Worm (Caenorhabditis elegans) whole organism, young adult: ENCODE measurements around the gene T13C5.7.

Experiments
- B0035.1 ChIP-seq: sonication (generic microtip); optimal IDR thresholded peaks from 2 replicates; lab custom pipeline; 2016; ENCODE audit warnings: missing genetic modification characterization, mild to moderate bottlenecking, missing compliant biosample characterization, missing genotype, missing genetic modification reagents
- B0336.3 ChIP-seq: fragments of 200-800 bp; sonication (Bioruptor generic); IDR thresholded peaks from 2 replicates; pipeline ENCODE4 v1.3.6; 2022; ENCODE audit warnings: missing genetic modification characterization, missing compliant biosample characterization
- C17E4.6 ChIP-seq: fragments of 200-800 bp; sonication (Bioruptor generic); IDR thresholded peaks from 2 replicates; pipeline ENCODE4 v1.3.6; 2022; ENCODE audit warnings: missing genetic modification reagents, missing genetic modification characterization, missing compliant biosample characterization
- F57A8.1 ChIP-seq: fragments of 200-800 bp; sonication (Bioruptor generic); optimal IDR thresholded peaks from 2 replicates; lab custom pipeline; 2018; ENCODE audit warnings: mild to moderate bottlenecking, missing genetic modification characterization, moderate library complexity, missing compliant biosample characterization
- K11D2.4 ChIP-seq: fragments of 200-800 bp; sonication (Bioruptor generic); IDR thresholded peaks from 2 replicates; pipeline ENCODE4 v1.3.6; 2022; ENCODE audit warnings: missing genetic modification reagents, missing genetic modification characterization, missing compliant biosample characterization
- K12H6.12 ChIP-seq: fragments of 200-800 bp; sonication (Bioruptor generic); optimal IDR thresholded peaks from 2 replicates; lab custom pipeline; 2018; ENCODE audit warnings: mild to moderate bottlenecking, missing genetic modification characterization, missing compliant biosample characterization
- Y53G8AR.9 ChIP-seq: fragments of 200-800 bp; sonication (Bioruptor generic); conservative IDR thresholded peaks from 2 replicates; pipeline ENCODE4 v1.3.6; 2022; ENCODE audit warnings: missing genetic modification reagents, missing genetic modification characterization, missing compliant biosample characterization
- Y56A3A.18 ChIP-seq: fragments of 200-800 bp; sonication (Bioruptor generic); IDR thresholded peaks from 2 replicates; pipeline ENCODE4 v1.3.6; 2022; ENCODE audit warnings: missing genetic modification reagents, missing genetic modification characterization, missing compliant biosample characterization
- Y79H2A.3 ChIP-seq: fragments of 200-800 bp; sonication (Bioruptor generic); conservative IDR thresholded peaks from 2 replicates; pipeline ENCODE4 v1.3.6; 2022; ENCODE audit warnings: missing genetic modification reagents, missing genetic modification characterization, missing compliant biosample characterization
- ZK185.1 ChIP-seq: sonication (generic microtip); optimal IDR thresholded peaks from 2 replicates; lab custom pipeline; 2016; ENCODE audit warnings: mild to moderate bottlenecking, missing genetic modification characterization, missing compliant biosample characterization; ENCODE audit not compliant: poor library complexity, severe bottlenecking
- akir-1 ChIP-seq: fragments of 200-800 bp; sonication (Bioruptor generic); optimal IDR thresholded peaks from 2 replicates; lab custom pipeline; 2018; ENCODE audit warnings: mild to moderate bottlenecking, missing genetic modification characterization, moderate library complexity, missing compliant biosample characterization
- aptf-3 ChIP-seq: fragments of 200-800 bp; sonication (Bioruptor generic); IDR thresholded peaks from 2 replicates; pipeline ENCODE4 v1.3.6; 2022; ENCODE audit warnings: missing genetic modification characterization, missing compliant biosample characterization
- atf-7 ChIP-seq: sonication (generic microtip); optimal IDR thresholded peaks from 2 replicates; lab custom pipeline; 2017; ENCODE audit warnings: mild to moderate bottlenecking, missing genetic modification characterization, missing compliant biosample characterization
- attf-6 ChIP-seq: fragments of 200-800 bp; sonication (Bioruptor generic); IDR thresholded peaks from 2 replicates; pipeline ENCODE4 v1.3.6; 2022; ENCODE audit warnings: missing genetic modification reagents, missing genetic modification characterization, missing compliant biosample characterization
- ceh-100 ChIP-seq: fragments of 200-800 bp; sonication (Bioruptor generic); IDR thresholded peaks from 2 replicates; pipeline ENCODE4 v1.3.6; 2022; ENCODE audit warnings: missing genetic modification reagents, missing genetic modification characterization, missing compliant biosample characterization
- chd-7 ChIP-seq: sonication (generic microtip); optimal IDR thresholded peaks from 2 replicates; lab custom pipeline; 2016; ENCODE audit warnings: mild to moderate bottlenecking, missing genetic modification characterization, moderate library complexity, missing compliant biosample characterization
- efl-1 ChIP-seq: fragments of 150-350 bp; optimal IDR thresholded peaks from 2 replicates; lab custom pipeline; 2014; ENCODE audit warnings: missing biosample characterization, missing genetic modification reagents, missing genetic modification characterization
- ets-4 ChIP-seq: fragments of 200-800 bp; sonication (Bioruptor generic); optimal IDR thresholded peaks from 2 replicates; lab custom pipeline; 2018; ENCODE audit warnings: mild to moderate bottlenecking, missing genetic modification characterization, missing compliant biosample characterization
- gei-17 ChIP-seq: fragments of 200-800 bp; sonication (Bioruptor generic); optimal IDR thresholded peaks from 2 replicates; lab custom pipeline; 2018; ENCODE audit warnings: mild to moderate bottlenecking, missing genetic modification characterization, missing compliant biosample characterization
- hmg-1.2 ChIP-seq: fragments of 200-800 bp; sonication (Bioruptor generic); IDR thresholded peaks from 2 replicates; pipeline ENCODE4 v1.3.6; 2022; ENCODE audit warnings: missing genetic modification reagents, missing genetic modification characterization, missing compliant biosample characterization
- hrde-1 ChIP-seq: sonication (generic microtip); optimal IDR thresholded peaks from 2 replicates; lab custom pipeline; 2016; ENCODE audit warnings: missing genetic modification characterization, mild to moderate bottlenecking, missing compliant biosample characterization, moderate library complexity, missing genotype, missing genetic modification reagents, borderline replicate concordance
- lag-1 ChIP-seq: fragments of 200-800 bp; sonication (Bioruptor generic); IDR thresholded peaks from 2 replicates; pipeline ENCODE4 v1.3.6; 2022; ENCODE audit warnings: missing genetic modification reagents, missing genetic modification characterization, missing compliant biosample characterization
- let-607 ChIP-seq, 2 experiments: fragments of 200-800 bp in 1 of 2; sonication (Bioruptor generic) in 1 of 2; sonication (generic microtip) in 1 of 2; optimal IDR thresholded peaks; 2 replicates each; lab custom pipeline; 2016 to 2018; ENCODE audit warnings: mild to moderate bottlenecking in 2 of 2, missing compliant biosample characterization in 2 of 2, missing genetic modification characterization in 2 of 2, moderate library complexity in 2 of 2, missing genotype in 1 of 2
- lin-40 ChIP-seq: sonication (generic microtip); optimal IDR thresholded peaks from 2 replicates; lab custom pipeline; 2016; ENCODE audit warnings: missing genetic modification characterization, mild to moderate bottlenecking, missing compliant biosample characterization, missing genotype, missing genetic modification reagents
- lsy-27 ChIP-seq: sonication (generic microtip); optimal IDR thresholded peaks from 2 replicates; lab custom pipeline; 2017; ENCODE audit warnings: missing genetic modification characterization, mild to moderate bottlenecking, missing compliant biosample characterization, antibody characterized with exemption, missing genotype, borderline replicate concordance; ENCODE audit not compliant: insufficient read depth
- madf-10 ChIP-seq: sonication (generic microtip); optimal IDR thresholded peaks from 2 replicates; lab custom pipeline; 2016; ENCODE audit warnings: mild to moderate bottlenecking, missing genetic modification characterization, missing compliant biosample characterization
- madf-6 ChIP-seq: fragments of 200-800 bp; sonication (Bioruptor generic); IDR thresholded peaks from 2 replicates; pipeline ENCODE4 v1.3.6; 2022; ENCODE audit warnings: missing genetic modification reagents, missing genetic modification characterization, missing compliant biosample characterization
- nfyb-1 ChIP-seq: fragments of 200-800 bp; sonication (Bioruptor generic); IDR thresholded peaks from 2 replicates; pipeline ENCODE4 v1.3.6; 2022; ENCODE audit warnings: missing genetic modification reagents, missing genetic modification characterization, missing compliant biosample characterization
- nhr-80 ChIP-seq: sonication (generic microtip); optimal IDR thresholded peaks from 2 replicates; lab custom pipeline; 2016; ENCODE audit warnings: missing genetic modification characterization, missing compliant biosample characterization
- pbrm-1 ChIP-seq: fragments of 200-800 bp; sonication (Bioruptor generic); IDR thresholded peaks from 2 replicates; pipeline ENCODE4 v1.3.6; 2022; ENCODE audit warnings: missing genetic modification reagents, missing genetic modification characterization, missing compliant biosample characterization
- rec-8 ChIP-seq, 2 experiments: sonication (generic microtip); optimal IDR thresholded peaks; 2 replicates each; lab custom pipeline; 2016; ENCODE audit warnings: mild to moderate bottlenecking in 2 of 2, missing genetic modification characterization in 2 of 2, missing genetic modification reagents in 2 of 2, missing genotype in 2 of 2, missing biosample characterization in 1 of 2, missing compliant biosample characterization in 1 of 2, moderate library complexity in 1 of 2
- repo-1 ChIP-seq: sonication (generic microtip); optimal IDR thresholded peaks from 2 replicates; lab custom pipeline; 2017; ENCODE audit warnings: mild to moderate bottlenecking, missing genetic modification characterization, missing compliant biosample characterization
- snpc-1.3 ChIP-seq: sonication (generic microtip); optimal IDR thresholded peaks from 2 replicates; lab custom pipeline; 2017; ENCODE audit warnings: missing genetic modification characterization, mild to moderate bottlenecking, missing compliant biosample characterization, antibody characterized with exemption, moderate library complexity, missing genotype, missing genetic modification reagents; ENCODE audit not compliant: insufficient read depth
- snpc-3.4 ChIP-seq: sonication (generic microtip); optimal IDR thresholded peaks from 2 replicates; lab custom pipeline; 2017; ENCODE audit warnings: missing genetic modification characterization, mild to moderate bottlenecking, missing compliant biosample characterization, antibody characterized with exemption, moderate library complexity, missing genotype, missing genetic modification reagents
- snpc-4 ChIP-seq, 5 experiments: fragments of 150-350 bp in 1 of 5; sonication (generic microtip) in 4 of 5; optimal IDR thresholded peaks; 2 replicates each; lab custom pipeline; 2014 to 2018; ENCODE audit warnings: missing genetic modification characterization in 5 of 5, missing biosample characterization in 3 of 5, antibody characterized with exemption in 2 of 5, mild to moderate bottlenecking in 2 of 5, missing compliant biosample characterization in 2 of 5, missing genotype in 2 of 5, moderate library complexity in 2 of 5, missing genetic modification reagents in 1 of 5
- somi-1 ChIP-seq: fragments of 200-800 bp; sonication (Bioruptor generic); optimal IDR thresholded peaks from 2 replicates; lab custom pipeline; 2018; ENCODE audit warnings: mild to moderate bottlenecking, missing genetic modification characterization, missing compliant biosample characterization
- sptf-2 ChIP-seq: fragments of 200-800 bp; sonication (Bioruptor generic); optimal IDR thresholded peaks from 2 replicates; lab custom pipeline; 2018; ENCODE audit warnings: mild to moderate bottlenecking, missing genetic modification characterization, missing compliant biosample characterization
- unc-130 ChIP-seq: sonication (generic microtip); optimal IDR thresholded peaks from 2 replicates; lab custom pipeline; 2016; ENCODE audit warnings: missing genetic modification reagents, missing genetic modification characterization, missing compliant biosample characterization
- unc-62 ChIP-seq: fragments of 150-350 bp; optimal IDR thresholded peaks from 2 replicates; lab custom pipeline; 2014; ENCODE audit warnings: missing biosample characterization, missing genetic modification reagents, missing genetic modification characterization
- xnd-1 ChIP-seq: sonication (generic microtip); optimal IDR thresholded peaks from 2 replicates; lab custom pipeline; 2016; ENCODE audit warnings: missing genotype, missing genetic modification reagents, missing genetic modification characterization, missing compliant biosample characterization
- zim-3 ChIP-seq: sonication (generic microtip); optimal IDR thresholded peaks from 2 replicates; lab custom pipeline; 2017; ENCODE audit warnings: mild to moderate bottlenecking, missing genetic modification characterization, moderate library complexity, missing compliant biosample characterization
- ztf-22 ChIP-seq: fragments of 200-800 bp; sonication (Bioruptor generic); optimal IDR thresholded peaks from 2 replicates; lab custom pipeline; 2018; ENCODE audit warnings: mild to moderate bottlenecking, missing genetic modification characterization, moderate library complexity, missing compliant biosample characterization
- ztf-26 ChIP-seq: sonication (generic microtip); optimal IDR thresholded peaks from 2 replicates; lab custom pipeline; 2017; ENCODE audit warnings: missing genetic modification characterization, missing compliant biosample characterization

T13C5.7 gene

ce11 chrX:6205325-6205724, 24.9 kb downstream of the T13C5.7 start:
- TF ChIP-seq ZK185.1 (no peak), aptf-3 (GFP tag; lab: Robert Waterston, UW) (no peak), Y53G8AR.9 (GFP tag; lab: Robert Waterston, UW) (no peak), chd-7 (tag; lab: Kevin White, UChicago) (no peak), let-607 (tag; optimal IDR thresholded peaks at IDR 0.05; lab: Kevin White, UChicago) (no peak), lsy-27 (tag; lab: Kevin White, UChicago) (no peak), snpc-1.3 (tag; lab: Kevin White, UChicago) (no peak), B0336.3 (GFP tag; lab: Robert Waterston, UW) (no peak)

- TF ChIP-seq pbrm-1 (GFP tag; lab: Robert Waterston, UW) (no peak), sptf-2 (GFP tag; lab: Kevin White, UChicago) (no peak), ztf-26 (tag; lab: Kevin White, UChicago) (no peak)
Observed at ce11 chrX:6206305-6206704, 25.9 kb downstream of the T13C5.7 start, which contains the start of gene mtp-18. Gene mtp-18, minus strand, starts transcription at chrX:6206405.

- TF ChIP-seq K11D2.4 (GFP tag; lab: Robert Waterston, UW) (peak; percentile 75; the same call in 1 of the 2 replicates), hmg-1.2 (peak; percentile 82), xnd-1 (tag; lab: Kevin White, UChicago) (no peak), lag-1 (no peak), zim-3 (peak; percentile 88), Y56A3A.18 (peak; percentile 91), gei-17 (peak; percentile 87), Y79H2A.3 (peak; percentile 66; the same call in 1 of the 2 replicates), ZK185.1 (peak; percentile 97), hrde-1 (peak; percentile 76), efl-1 (GFP tag; lab: Kevin White, UChicago) (no peak), lin-40 (peak; percentile 93), rec-8 (tag; optimal IDR thresholded peaks at IDR 0.05; lab: Kevin White, UChicago) (peak; percentile 78 to 93), ztf-22 (GFP tag; lab: Kevin White, UChicago) (peak; percentile 46), attf-6 (GFP tag; lab: Robert Waterston, UW) (no peak), somi-1 (GFP tag; lab: Kevin White, UChicago) (peak; percentile 90), snpc-4 (GFP tag; optimal IDR thresholded peaks at IDR 0.05; lab: Kevin White, UChicago) (no peak), snpc-4 (tag; optimal IDR thresholded peaks at IDR 0.05; lab: Kevin White, UChicago) (peak in 2 of 4 experiments; percentile 71 to 81), nfyb-1 (GFP tag; lab: Robert Waterston, UW) (peak; percentile 93), madf-10 (tag; lab: Kevin White, UChicago) (peak; percentile 85), repo-1 (tag; lab: Kevin White, UChicago) (peak; percentile 93), atf-7 (tag; lab: Kevin White, UChicago) (peak; percentile 87), ceh-100 (peak; percentile 48; the same call in 1 of the 2 replicates), B0035.1 (peak; percentile 88), ets-4 (GFP tag; lab: Kevin White, UChicago) (peak; percentile 90), unc-130 (GFP tag; lab: Kevin White, UChicago) (peak; percentile 76), F57A8.1 (GFP tag; lab: Kevin White, UChicago) (peak; percentile 77), nhr-80 (tag; lab: Kevin White, UChicago) (peak; percentile 82), K12H6.12 (peak; percentile 95), unc-62 (GFP tag; lab: Kevin White, UChicago) (no peak), akir-1 (GFP tag; lab: Kevin White, UChicago) (peak; percentile 79), C17E4.6 (GFP tag; lab: Robert Waterston, UW) (peak; percentile 26; the same call in 1 of the 2 replicates), madf-6 (peak; percentile 55; the same call in 1 of the 2 replicates), snpc-3.4 (peak; percentile 58)
Observed at ce11 chrX:6207687-6208088, 27.3 kb downstream of the T13C5.7 start, which contains the start of gene T13C5.6. Gene T13C5.6, minus strand, starts transcription at chrX:6207687.
